Worm (Caenorhabditis elegans) whole organism, L2 larva: ENCODE results near the gene cah-4.

Experiments
- C34F6.9 ChIP-seq: fragments of 150-350 bp; optimal IDR thresholded peaks from 2 replicates; lab custom pipeline; 2014; ENCODE audit warnings: missing biosample characterization, missing genetic modification characterization
- F13H6.1 ChIP-seq: sonication (generic microtip); optimal IDR thresholded peaks from 2 replicates; lab custom pipeline; 2016; ENCODE audit warnings: missing genetic modification characterization, missing compliant biosample characterization
- alr-1 ChIP-seq: fragments of 150-350 bp; optimal IDR thresholded peaks from 2 replicates; lab custom pipeline; 2014; ENCODE audit warnings: missing biosample characterization, missing genetic modification characterization
- aly-2 ChIP-seq: fragments of 150-350 bp; optimal IDR thresholded peaks from 2 replicates; lab custom pipeline; 2014; ENCODE audit warnings: missing biosample characterization, missing genetic modification characterization
- ceh-16 ChIP-seq: fragments of 150-350 bp; optimal IDR thresholded peaks from 2 replicates; lab custom pipeline; 2014; ENCODE audit warnings: missing biosample characterization, missing genetic modification characterization
- ceh-82 ChIP-seq: fragments of 150-350 bp; optimal IDR thresholded peaks from 2 replicates; lab custom pipeline; 2014; ENCODE audit warnings: missing biosample characterization, missing genetic modification characterization
- crh-2 ChIP-seq: sonication (generic microtip); optimal IDR thresholded peaks from 2 replicates; lab custom pipeline; 2017; ENCODE audit warnings: missing biosample characterization, missing genetic modification characterization
- egl-27 ChIP-seq: sonication (generic microtip); optimal IDR thresholded peaks from 3 replicates; lab custom pipeline; 2017; ENCODE audit warnings: missing biosample characterization, missing genetic modification reagents, missing genetic modification characterization
- fos-1 ChIP-seq: fragments of 150-350 bp; optimal IDR thresholded peaks from 2 replicates; lab custom pipeline; 2014; ENCODE audit warnings: missing biosample characterization, missing genetic modification characterization
- lin-11 ChIP-seq: fragments of 150-350 bp; sonication (generic microtip); optimal IDR thresholded peaks from 2 replicates; lab custom pipeline; 2014; ENCODE audit warnings: missing biosample characterization, missing genetic modification characterization, inconsistent platforms, mixed read lengths
- lin-13 ChIP-seq: fragments of 150-350 bp; optimal IDR thresholded peaks from 2 replicates; lab custom pipeline; 2014; ENCODE audit warnings: missing biosample characterization, missing genetic modification reagents, missing genetic modification characterization
- lsy-2 ChIP-seq, 2 experiments: fragments of 150-350 bp in 1 of 2; sonication (generic microtip) in 1 of 2; optimal IDR thresholded peaks; 2 replicates each; lab custom pipeline; 2014 to 2017; ENCODE audit warnings: missing biosample characterization in 2 of 2, missing genetic modification characterization in 2 of 2
- mab-5 ChIP-seq: fragments of 150-350 bp; optimal IDR thresholded peaks from 2 replicates; lab custom pipeline; 2014; ENCODE audit warnings: missing biosample characterization, missing genetic modification characterization
- mbf-1 ChIP-seq: sonication (generic microtip); optimal IDR thresholded peaks from 2 replicates; lab custom pipeline; 2017; ENCODE audit warnings: missing biosample characterization, missing genetic modification characterization
- nhr-11 ChIP-seq: fragments of 150-350 bp; optimal IDR thresholded peaks from 2 replicates; lab custom pipeline; 2014; ENCODE audit warnings: missing biosample characterization, missing genetic modification characterization
- nhr-129 ChIP-seq: fragments of 150-350 bp; optimal IDR thresholded peaks from 2 replicates; lab custom pipeline; 2014; ENCODE audit warnings: missing biosample characterization, missing genetic modification characterization
- nhr-21 ChIP-seq: fragments of 150-350 bp; optimal IDR thresholded peaks from 2 replicates; lab custom pipeline; 2014; ENCODE audit warnings: missing biosample characterization, missing genetic modification characterization
- nhr-23 ChIP-seq: fragments of 150-350 bp; optimal IDR thresholded peaks from 2 replicates; lab custom pipeline; 2014; ENCODE audit warnings: missing biosample characterization, missing genetic modification reagents, missing genetic modification characterization
- nhr-237 ChIP-seq: fragments of 150-350 bp; optimal IDR thresholded peaks from 2 replicates; lab custom pipeline; 2014; ENCODE audit warnings: missing biosample characterization, missing genetic modification characterization
- nhr-6 ChIP-seq: fragments of 150-350 bp; optimal IDR thresholded peaks from 2 replicates; lab custom pipeline; 2014; ENCODE audit warnings: missing biosample characterization, missing genetic modification characterization
- skn-1 ChIP-seq: sonication (generic microtip); optimal IDR thresholded peaks from 2 replicates; lab custom pipeline; 2017; ENCODE audit warnings: missing biosample characterization, missing genetic modification characterization
- sma-9 ChIP-seq, 2 experiments: fragments of 150-350 bp in 1 of 2; sonication (generic microtip) in 1 of 2; optimal IDR thresholded peaks; 2 replicates each; lab custom pipeline; 2014 to 2016; ENCODE audit warnings: missing genetic modification characterization in 2 of 2, mild to moderate bottlenecking in 1 of 2, missing biosample characterization in 1 of 2, missing compliant biosample characterization in 1 of 2, missing genetic modification reagents in 1 of 2, moderate library complexity in 1 of 2
- snpc-4 ChIP-seq: fragments of 150-350 bp; optimal IDR thresholded peaks from 2 replicates; lab custom pipeline; 2014; ENCODE audit warnings: missing biosample characterization, missing genetic modification characterization
- unc-39 ChIP-seq: fragments of 150-350 bp; optimal IDR thresholded peaks from 2 replicates; lab custom pipeline; 2014; ENCODE audit warnings: missing biosample characterization, missing genetic modification characterization
- unc-55 ChIP-seq: fragments of 150-350 bp; sonication (generic microtip); optimal IDR thresholded peaks from 3 replicates; lab custom pipeline; 2014; ENCODE audit warnings: missing biosample characterization, missing genetic modification reagents, missing genetic modification characterization
- unc-62 ChIP-seq: fragments of 150-350 bp; optimal IDR thresholded peaks from 2 replicates; lab custom pipeline; 2014; ENCODE audit warnings: missing biosample characterization, missing genetic modification reagents, missing genetic modification characterization
- zag-1 ChIP-seq: fragments of 150-350 bp; optimal IDR thresholded peaks from 2 replicates; lab custom pipeline; 2014; ENCODE audit warnings: missing biosample characterization, missing genetic modification characterization
- ztf-11 ChIP-seq: sonication (generic microtip); optimal IDR thresholded peaks from 2 replicates; lab custom pipeline; 2017; ENCODE audit warnings: missing biosample characterization, missing genetic modification characterization
- ztf-4 ChIP-seq: fragments of 150-350 bp; optimal IDR thresholded peaks from 2 replicates; lab custom pipeline; 2014; ENCODE audit warnings: missing biosample characterization, missing genetic modification characterization

Gene cah-4

DNA sequence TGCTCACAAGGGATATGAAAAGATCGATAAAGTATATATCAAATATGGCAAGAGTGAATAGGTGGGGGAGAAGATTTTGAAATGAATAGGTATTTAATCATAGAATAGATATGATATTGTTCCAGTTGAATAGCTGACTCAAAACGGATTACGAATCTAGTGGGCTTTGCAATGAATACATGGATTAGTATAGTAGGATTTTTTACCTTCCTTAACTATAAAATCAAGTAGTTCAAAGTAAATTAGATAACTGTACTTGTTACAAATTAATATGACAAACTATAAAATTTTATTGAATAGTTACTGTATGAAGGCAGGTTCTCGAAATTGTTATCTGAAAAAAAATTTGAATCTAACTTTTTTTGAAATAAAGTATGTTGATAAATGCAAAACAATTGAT is 8.5 kb downstream of the cah-4 start, which contains the start of gene odr-1:
Gene odr-1, minus strand, starts transcription at position 101 of the 400 bp plus-strand sequence.
- TF ChIP-seq ztf-11 (tag; lab: Kevin White, UChicago) = no peak
- TF ChIP-seq fos-1 (tag; lab: Kevin White, UChicago) = no peak
- TF ChIP-seq mbf-1 (tag; lab: Kevin White, UChicago) = no peak

DNA sequence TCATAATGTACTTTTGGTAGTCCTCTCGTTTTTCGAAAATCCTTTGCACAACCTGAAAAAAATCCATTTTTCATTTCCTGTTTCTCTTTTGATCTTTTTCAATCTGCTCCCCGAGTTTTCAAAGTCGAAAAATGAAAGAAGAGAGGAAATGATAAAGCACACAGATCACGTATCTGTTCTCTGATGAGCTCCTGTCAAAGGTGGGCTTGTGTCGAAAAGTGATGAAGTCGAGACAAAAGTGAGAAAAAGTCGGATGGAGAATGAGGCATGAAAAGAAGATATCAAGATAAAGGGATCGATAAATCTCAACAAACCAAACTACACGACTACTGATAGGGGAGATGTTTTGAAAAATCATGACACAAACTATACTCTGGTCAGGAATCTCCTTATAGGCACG is 12.7 kb downstream of the cah-4 start:
- TF ChIP-seq aly-2 (tag; lab: Kevin White, UChicago) (no peak), lin-13 (GFP tag; lab: Kevin White, UChicago) (no peak), F13H6.1 (tag; lab: Kevin White, UChicago) (peak; percentile 68), fos-1 (tag; lab: Kevin White, UChicago) (no peak), nhr-129 (peak; percentile 61), sma-9 (GFP tag; optimal IDR thresholded peaks at IDR 0.05; lab: Kevin White, UChicago) (peak; percentile 64), sma-9 (tag; optimal IDR thresholded peaks at IDR 0.05; lab: Kevin White, UChicago) (no peak)
- TF ChIP-seq, all 48 proteins: peak for 3

DNA sequence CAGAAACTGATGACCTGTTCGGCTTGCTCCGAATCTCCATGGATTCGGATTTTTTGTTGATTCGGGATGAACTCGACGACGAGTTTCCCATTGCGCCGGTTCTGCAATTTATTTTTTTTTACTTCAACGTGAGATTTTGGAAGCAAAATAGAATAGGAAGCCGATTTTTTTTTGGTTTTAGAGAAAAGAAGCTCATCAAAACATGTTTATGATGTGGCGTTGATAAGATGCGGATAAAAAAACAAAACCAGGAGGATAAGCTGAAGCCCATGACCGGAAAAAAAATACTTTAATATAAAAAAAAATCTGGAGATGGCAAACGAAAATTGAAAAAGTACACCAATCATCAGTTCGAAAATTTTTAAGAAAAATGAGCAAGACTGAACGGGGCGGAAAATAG is 13.7 kb downstream of the cah-4 start, which contains the start of gene glb-20:
Gene glb-20, minus strand, starts transcription at position 101 of the 400 bp plus-strand sequence.
- TF ChIP-seq ceh-16 (tag; lab: Kevin White, UChicago) (no peak), crh-2 (tag; lab: Kevin White, UChicago) (no peak)

DNA sequence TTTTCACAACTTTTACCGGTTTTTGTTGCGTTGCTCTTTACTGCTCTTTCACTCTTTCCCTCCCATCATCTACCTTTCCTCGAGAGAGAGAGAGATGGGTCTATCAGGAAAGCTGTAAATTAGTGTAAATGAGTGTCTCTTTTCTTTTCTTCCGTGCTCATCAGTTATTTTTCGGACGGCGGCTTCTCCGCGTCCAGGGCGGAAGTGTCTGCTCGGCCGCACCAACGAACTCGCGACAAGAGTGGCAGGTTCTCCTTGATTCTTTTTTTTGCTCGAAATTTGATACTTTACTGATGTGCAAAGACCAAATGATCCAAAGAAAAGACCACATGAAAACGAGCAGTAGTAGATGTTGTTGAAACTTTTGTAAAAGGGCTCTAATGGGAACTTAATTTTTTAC is 16.3 kb downstream of the cah-4 start:
- TF ChIP-seq egl-27 (tag; lab: Kevin White, UChicago) (no peak), C34F6.9 (tag; lab: Kevin White, UChicago) (no peak), nhr-129 (no peak), nhr-237 (tag; lab: Kevin White, UChicago) (no peak), aly-2 (tag; lab: Kevin White, UChicago) (no peak), zag-1 (tag; lab: Kevin White, UChicago) (no peak), ceh-82 (tag; lab: Kevin White, UChicago) (no peak), nhr-11 (no peak), nhr-6 (tag; lab: Kevin White, UChicago) (no peak), F13H6.1 (tag; lab: Kevin White, UChicago) (peak; percentile 77), sma-9 (GFP tag; optimal IDR thresholded peaks at IDR 0.05; lab: Kevin White, UChicago) (peak; percentile 39), sma-9 (tag; optimal IDR thresholded peaks at IDR 0.05; lab: Kevin White, UChicago) (no peak), snpc-4 (tag; lab: Kevin White, UChicago) (no peak), unc-55 (GFP tag; lab: Kevin White, UChicago) (no peak), crh-2 (tag; lab: Kevin White, UChicago) (no peak)

DNA sequence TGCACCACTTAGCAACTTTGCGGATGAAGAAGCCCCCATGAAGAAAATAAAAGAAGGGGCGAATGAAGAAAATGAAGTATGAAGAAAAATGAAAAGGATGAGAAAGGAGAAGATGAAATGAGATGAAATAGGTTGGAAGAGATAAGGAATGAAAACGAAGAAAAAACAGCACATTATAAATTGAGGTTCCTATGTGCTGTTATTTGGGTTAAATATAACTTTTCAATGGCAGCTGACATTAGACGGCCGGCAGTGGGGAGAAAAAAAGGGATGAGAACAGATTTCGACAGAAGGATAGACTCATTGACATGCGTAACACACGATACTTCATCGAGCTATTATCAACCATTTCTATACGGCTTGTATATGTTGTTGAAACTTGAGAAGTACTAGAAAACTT is 19.6 kb downstream of the cah-4 start:
- TF ChIP-seq nhr-11 (no peak), unc-39 (no peak), mab-5 (peak; percentile 28), lsy-2 (tag; optimal IDR thresholded peaks at IDR 0.05; lab: Kevin White, UChicago) (peak in 1 of 2 experiments; percentile 15), lin-13 (GFP tag; lab: Kevin White, UChicago) (no peak), ztf-11 (tag; lab: Kevin White, UChicago) (no peak), sma-9 (GFP tag; optimal IDR thresholded peaks at IDR 0.05; lab: Kevin White, UChicago) (peak; percentile 72), sma-9 (tag; optimal IDR thresholded peaks at IDR 0.05; lab: Kevin White, UChicago) (no peak), unc-62 (GFP tag; lab: Kevin White, UChicago) (no peak), C34F6.9 (tag; lab: Kevin White, UChicago) (peak; percentile 18), F13H6.1 (tag; lab: Kevin White, UChicago) (peak; percentile 65), alr-1 (tag; lab: Kevin White, UChicago) (no peak), skn-1 (tag; lab: Kevin White, UChicago) (no peak)

DNA sequence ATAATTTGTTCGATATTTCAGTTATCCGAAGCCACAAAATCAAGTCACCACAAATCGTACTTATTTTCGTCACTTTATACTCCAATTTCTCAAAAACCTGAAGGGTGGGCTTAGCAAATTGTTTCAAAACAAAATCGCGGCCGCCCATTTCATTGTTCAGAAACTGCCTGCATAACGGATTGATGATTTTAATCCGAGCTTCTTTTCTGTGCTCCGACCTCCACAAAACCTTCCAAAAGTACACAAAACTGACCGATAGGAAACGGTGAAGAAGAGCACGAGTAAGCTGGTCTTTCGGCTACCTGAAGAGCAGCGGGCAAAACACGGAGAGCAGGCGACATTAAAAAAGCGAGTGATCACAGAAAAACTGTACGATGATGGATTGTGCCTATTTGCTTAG is 24.1 kb downstream of the cah-4 start, which contains the start of gene R01E6.2:
Gene R01E6.2, minus strand, starts transcription at position 101 of the 400 bp plus-strand sequence.
- TF ChIP-seq F13H6.1 (tag; lab: Kevin White, UChicago) (no peak), egl-27 (tag; lab: Kevin White, UChicago) (no peak), nhr-23 (no peak), unc-62 (GFP tag; lab: Kevin White, UChicago) (no peak), ztf-4 (tag; lab: Kevin White, UChicago) (no peak), C34F6.9 (tag; lab: Kevin White, UChicago) (no peak), nhr-21 (no peak), lin-11 (tag; lab: Kevin White, UChicago) (no peak), nhr-11 (no peak), alr-1 (tag; lab: Kevin White, UChicago) (no peak)
